Worm (Caenorhabditis elegans): ENCODE data around the gene F26G1.11.

DNA sequence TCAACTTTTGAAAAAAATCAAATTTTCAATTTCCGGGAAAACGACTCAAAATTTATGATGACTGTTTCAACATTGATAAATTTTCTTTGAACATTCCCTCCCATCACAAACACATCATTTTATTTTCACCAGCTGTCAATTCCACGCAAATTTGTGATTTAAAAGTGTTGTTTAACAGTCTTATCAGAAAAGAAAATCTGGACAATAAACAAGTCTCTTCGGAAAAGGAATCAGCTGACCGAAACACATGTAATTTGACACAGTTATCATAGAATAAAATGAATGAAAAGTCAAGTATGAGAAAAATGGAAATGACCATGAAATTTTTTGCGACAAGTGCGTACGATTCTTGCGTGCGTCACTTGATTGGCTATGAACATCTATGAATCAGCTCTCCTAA lies 7.8 kb upstream of the F26G1.11 start:
- TF ChIP-seq him-1 (tag; optimal IDR thresholded peaks at IDR 0.05): no peak
- TF ChIP-seq W03F9.2 (tag; optimal IDR thresholded peaks at IDR 0.05): no peak

Data from whole organism, L4/young adult.